Worm (Caenorhabditis elegans): ENCODE results near the gene ZK370.6.

ZK370.6 gene

ce11 chrIII:8704765-8705164 is 38.9 kb downstream of the ZK370.6 start, which contains the start of gene B0303.16:
B0303.16 (plus strand) TSS chrIII:8705065.
- no peak for TF ChIP-seq atf-7 (tag; optimal IDR thresholded peaks at IDR 0.05)
- TF ChIP-seq ceh-27 (GFP tag; optimal IDR thresholded peaks at IDR 0.05): no peak
- TF ChIP-seq egl-44 (GFP tag; IDR thresholded peaks at IDR 0.05): no peak
- no peak for TF ChIP-seq ceh-100 (GFP tag; IDR thresholded peaks at IDR 0.05)
- no peak for TF ChIP-seq chd-7 (tag; optimal IDR thresholded peaks at IDR 0.05)
- no peak for TF ChIP-seq Y79H2A.3 (GFP tag; conservative IDR thresholded peaks at IDR 0.05)
- TF ChIP-seq rec-8 (tag; optimal IDR thresholded peaks at IDR 0.05): no peak
- no peak for TF ChIP-seq ztf-18 (tag; optimal IDR thresholded peaks at IDR 0.05)
- TF ChIP-seq dpl-1 (GFP tag; optimal IDR thresholded peaks at IDR 0.05): no peak
- TF ChIP-seq tbp1 (GFP tag; optimal IDR thresholded peaks at IDR 0.05): no peak
- no peak for TF ChIP-seq ztf-6 (GFP tag; IDR thresholded peaks at IDR 0.05)
- TF ChIP-seq K11D2.4 (GFP tag; IDR thresholded peaks at IDR 0.05): no peak
- no peak for TF ChIP-seq snpc-1.1 (tag; optimal IDR thresholded peaks at IDR 0.05; ENCODE audit: insufficient read depth)
- TF ChIP-seq hrde-1 (tag; optimal IDR thresholded peaks at IDR 0.05; ENCODE audit: borderline replicate concordance): no peak
- TF ChIP-seq F52B5.7 (tag; optimal IDR thresholded peaks at IDR 0.05): no peak
- TF ChIP-seq nhr-179 (tag; optimal IDR thresholded peaks at IDR 0.05): no peak
- no peak for TF ChIP-seq ztf-22 (GFP tag; optimal IDR thresholded peaks at IDR 0.05)
- TF ChIP-seq fkh-3 (tag; optimal IDR thresholded peaks at IDR 0.05): no peak
- no peak for TF ChIP-seq madf-6 (GFP tag; IDR thresholded peaks at IDR 0.05)
- no peak for TF ChIP-seq pbrm-1 (GFP tag; IDR thresholded peaks at IDR 0.05)

- peak; percentile 35 for TF ChIP-seq lin-54 (GFP tag; optimal IDR thresholded peaks at IDR 0.05)
- no peak for TF ChIP-seq C06A6.2 (GFP tag; conservative IDR thresholded peaks at IDR 0.05)
- TF ChIP-seq snpc-1.1 (tag; optimal IDR thresholded peaks at IDR 0.05; ENCODE audit: insufficient read depth): no peak
- no peak for TF ChIP-seq Y67H2A.10 (GFP tag; conservative IDR thresholded peaks at IDR 0.05)
- peak; percentile 36 for TF ChIP-seq dpl-1 (GFP tag; optimal IDR thresholded peaks at IDR 0.05)
- peak; percentile 31 for TF ChIP-seq ZK185.1 (tag; optimal IDR thresholded peaks at IDR 0.05; ENCODE audit: poor library complexity, severe bottlenecking)
- TF ChIP-seq efl-1 (GFP tag; optimal IDR thresholded peaks at IDR 0.05): peak; percentile 41
- peak; percentile 60 for TF ChIP-seq mcd-1 (GFP tag; IDR thresholded peaks at IDR 0.05)
- peak; percentile 57 for TF ChIP-seq ceh-27 (GFP tag; optimal IDR thresholded peaks at IDR 0.05)
- TF ChIP-seq madf-6 (GFP tag; IDR thresholded peaks at IDR 0.05): 0 out of 2 replicates have a peak, but pooled peaks have one; percentile 9
Observed at ce11 chrIII:8700289-8700957, 43.2 kb downstream of the ZK370.6 start, which contains the start of the genes sdz-1 and vps-33.1. sdz-1 (minus strand) TSS chrIII:8700339. vps-33.1 (plus strand) TSS chrIII:8700927.

ce11 chrIII:8697268-8697907 is 46.3 kb downstream of the ZK370.6 start:
- no peak for TF ChIP-seq aptf-2 (GFP tag; conservative IDR thresholded peaks at IDR 0.05)
- no peak for TF ChIP-seq B0035.1 (tag; optimal IDR thresholded peaks at IDR 0.05)
- TF ChIP-seq athp-1 (tag; optimal IDR thresholded peaks at IDR 0.05): no peak
- TF ChIP-seq F49E8.2 (tag; optimal IDR thresholded peaks at IDR 0.05; ENCODE audit: insufficient read depth): no peak
- no peak for TF ChIP-seq B0261.1 (tag; optimal IDR thresholded peaks at IDR 0.05)
- TF ChIP-seq B0336.3 (GFP tag; IDR thresholded peaks at IDR 0.05): no peak
- no peak for TF ChIP-seq madf-8 (GFP tag; conservative IDR thresholded peaks at IDR 0.05)
- TF ChIP-seq aptf-3 (GFP tag; IDR thresholded peaks at IDR 0.05): no peak
- no peak for TF ChIP-seq cebp-2 (GFP tag; IDR thresholded peaks at IDR 0.05)
- no peak for TF ChIP-seq hsf-1 (GFP tag; IDR thresholded peaks at IDR 0.05)
- TF ChIP-seq attf-6 (GFP tag; IDR thresholded peaks at IDR 0.05): no peak
- no peak for TF ChIP-seq rpc-1 (optimal IDR thresholded peaks at IDR 0.05)
- no peak for TF ChIP-seq rpc-1 (tag; optimal IDR thresholded peaks at IDR 0.05)
- no peak for TF ChIP-seq F57C9.4 (tag; optimal IDR thresholded peaks at IDR 0.05)
- TF ChIP-seq ztf-26 (tag; optimal IDR thresholded peaks at IDR 0.05): no peak
- TF ChIP-seq F39B2.1 (GFP tag; IDR thresholded peaks at IDR 0.05): no peak

All from whole organism, young adult.